Worm (Caenorhabditis elegans) whole organism, mixed stage, embryonic: ENCODE data around the gene C11G6.2.

ENCODE experiments used
- elt-3 ChIP-seq: fragments of 150-350 bp; optimal IDR thresholded peaks from 2 replicates; lab custom pipeline; 2014; ENCODE audit warnings: missing biosample characterization, missing genetic modification characterization
- mep-1 ChIP-seq: fragments of 150-350 bp; optimal IDR thresholded peaks from 2 replicates; lab custom pipeline; 2017; ENCODE audit warnings: missing biosample characterization, missing genetic modification reagents, missing genetic modification characterization, inconsistent platforms
- nhr-12 ChIP-seq: fragments of 150-350 bp; optimal IDR thresholded peaks from 2 replicates; lab custom pipeline; 2014; ENCODE audit warnings: missing biosample characterization, missing genetic modification characterization
- nhr-237 ChIP-seq: fragments of 150-350 bp; optimal IDR thresholded peaks from 2 replicates; lab custom pipeline; 2014; ENCODE audit warnings: missing biosample characterization, missing genetic modification characterization
- snpc-4 ChIP-seq: fragments of 150-350 bp; optimal IDR thresholded peaks from 2 replicates; lab custom pipeline; 2014; ENCODE audit warnings: missing biosample characterization, missing genetic modification characterization
- unc-120 ChIP-seq: sonication (generic microtip); optimal IDR thresholded peaks from 2 replicates; lab custom pipeline; 2017; ENCODE audit warnings: missing genetic modification characterization, missing compliant biosample characterization; ENCODE audit not compliant: poor library complexity, severe bottlenecking
- unc-62 ChIP-seq: fragments of 150-350 bp; optimal IDR thresholded peaks from 2 replicates; lab custom pipeline; 2014; ENCODE audit warnings: missing biosample characterization, missing genetic modification reagents, missing genetic modification characterization

DNA sequence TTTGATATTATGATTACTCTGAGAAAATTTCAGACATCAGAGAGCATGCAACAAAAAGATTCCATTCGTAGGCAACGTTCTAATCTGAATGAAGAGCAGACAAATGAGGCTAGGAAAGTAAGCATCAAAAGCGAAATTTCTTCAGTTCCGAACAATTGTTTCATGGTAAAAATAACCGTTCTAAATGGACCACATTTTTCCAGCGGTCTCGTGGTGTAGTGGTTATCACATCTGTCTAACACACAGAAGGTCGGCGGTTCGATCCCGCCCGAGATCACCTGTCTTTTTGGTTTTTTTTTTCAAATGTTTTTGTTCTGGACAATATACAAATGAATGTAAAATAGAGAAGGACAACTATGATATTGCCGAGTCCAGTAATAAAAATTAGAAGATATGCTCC is 28.6 kb upstream of the C11G6.2 start, which contains the start of gene twk-21:
- TF ChIP-seq mep-1 (tag; lab: Kevin White, UChicago) (no peak), unc-120 (no peak), nhr-12 (tag; lab: Kevin White, UChicago) (no peak), elt-3 (tag; lab: Kevin White, UChicago) (no peak), nhr-237 (tag; lab: Kevin White, UChicago) (no peak), unc-62 (GFP tag; lab: Kevin White, UChicago) (no peak), snpc-4 (no peak)
